Worm (Caenorhabditis elegans) whole organism, late embryonic: ENCODE measurements around the gene pap-1.

Source experiments
- C08G9.2 ChIP-seq: sonication (generic microtip); optimal IDR thresholded peaks from 2 replicates; lab custom pipeline; 2016; ENCODE audit warnings: mild to moderate bottlenecking, missing genetic modification characterization, moderate library complexity, missing compliant biosample characterization
- C38D4.7 ChIP-seq: fragments of 200-800 bp; sonication (Bioruptor generic); optimal IDR thresholded peaks from 2 replicates; lab custom pipeline; 2018; ENCODE audit warnings: mild to moderate bottlenecking, missing genetic modification characterization, moderate library complexity, missing compliant biosample characterization
- Y22D7AL.16 ChIP-seq: sonication (generic microtip); optimal IDR thresholded peaks from 2 replicates; lab custom pipeline; 2016; ENCODE audit warnings: missing genetic modification characterization, missing compliant biosample characterization
- ahr-1 ChIP-seq: sonication (generic microtip); optimal IDR thresholded peaks from 2 replicates; lab custom pipeline; 2016; ENCODE audit warnings: missing genetic modification characterization, missing compliant biosample characterization
- ama-1 ChIP-seq: fragments of 150-350 bp; optimal IDR thresholded peaks from 2 replicates; lab custom pipeline; 2014
- ceh-14 ChIP-seq: sonication (generic microtip); optimal IDR thresholded peaks from 2 replicates; lab custom pipeline; 2016; ENCODE audit warnings: missing genotype, missing genetic modification characterization, missing compliant biosample characterization
- ceh-2 ChIP-seq: sonication (generic microtip); optimal IDR thresholded peaks from 2 replicates; lab custom pipeline; 2016; ENCODE audit warnings: missing genotype, missing genetic modification characterization, missing compliant biosample characterization
- ceh-31 ChIP-seq: sonication (generic microtip); optimal IDR thresholded peaks from 2 replicates; lab custom pipeline; 2016; ENCODE audit warnings: missing genetic modification characterization, missing compliant biosample characterization
- ceh-45 ChIP-seq: fragments of 200-800 bp; sonication (Bioruptor generic); IDR thresholded peaks from 2 replicates; pipeline ENCODE4 v1.3.6; 2022; ENCODE audit warnings: missing genetic modification reagents, missing genetic modification characterization, missing compliant biosample characterization
- ceh-6 ChIP-seq: fragments of 200-800 bp; sonication (Bioruptor generic); optimal IDR thresholded peaks from 2 replicates; lab custom pipeline; 2018; ENCODE audit warnings: mild to moderate bottlenecking, missing genetic modification characterization, missing compliant biosample characterization
- ceh-9 ChIP-seq: sonication (generic microtip); optimal IDR thresholded peaks from 2 replicates; lab custom pipeline; 2016; ENCODE audit warnings: mild to moderate bottlenecking, missing genetic modification characterization, inconsistent platforms, missing compliant biosample characterization
- elt-2 ChIP-seq: sonication (generic microtip); optimal IDR thresholded peaks from 2 replicates; lab custom pipeline; 2016; ENCODE audit warnings: missing genetic modification reagents, missing genetic modification characterization, missing compliant biosample characterization
- ets-4 ChIP-seq: sonication (generic microtip); optimal IDR thresholded peaks from 2 replicates; lab custom pipeline; 2016; ENCODE audit warnings: missing genetic modification characterization, missing compliant biosample characterization
- eyg-1 ChIP-seq: sonication (generic microtip); optimal IDR thresholded peaks from 2 replicates; lab custom pipeline; 2016; ENCODE audit warnings: missing genotype, missing genetic modification characterization, missing compliant biosample characterization
- fkh-10 ChIP-seq: fragments of 150-350 bp; optimal IDR thresholded peaks from 2 replicates; lab custom pipeline; 2014; ENCODE audit warnings: missing biosample characterization, missing genetic modification reagents, missing genetic modification characterization
- fkh-6 ChIP-seq: sonication (generic microtip); optimal IDR thresholded peaks from 2 replicates; lab custom pipeline; 2016; ENCODE audit warnings: missing genetic modification characterization, missing compliant biosample characterization
- hlh-15 ChIP-seq: sonication (generic microtip); optimal IDR thresholded peaks from 2 replicates; lab custom pipeline; 2016; ENCODE audit warnings: missing genetic modification characterization, missing compliant biosample characterization
- hlh-30 ChIP-seq: sonication (generic microtip); optimal IDR thresholded peaks from 2 replicates; lab custom pipeline; 2017; ENCODE audit warnings: antibody characterized with exemption, missing genetic modification characterization, missing compliant biosample characterization; ENCODE audit not compliant: insufficient read depth
- hlh-8 ChIP-seq: sonication (generic microtip); optimal IDR thresholded peaks from 2 replicates; lab custom pipeline; 2016; ENCODE audit warnings: missing genotype, missing genetic modification characterization, missing compliant biosample characterization
- lim-6 ChIP-seq: sonication (generic microtip); optimal IDR thresholded peaks from 2 replicates; lab custom pipeline; 2016; ENCODE audit warnings: missing genetic modification characterization, missing compliant biosample characterization
- lin-11 ChIP-seq: fragments of 200-800 bp; sonication (Bioruptor generic); optimal IDR thresholded peaks from 2 replicates; lab custom pipeline; 2018; ENCODE audit warnings: mild to moderate bottlenecking, missing genetic modification characterization, missing compliant biosample characterization
- nfya-1 ChIP-seq: sonication (generic microtip); optimal IDR thresholded peaks from 2 replicates; lab custom pipeline; 2017; ENCODE audit warnings: missing genetic modification characterization, mild to moderate bottlenecking, missing compliant biosample characterization, antibody characterized with exemption, moderate library complexity
- nhr-11 ChIP-seq: fragments of 150-350 bp; optimal IDR thresholded peaks from 2 replicates; lab custom pipeline; 2014; ENCODE audit warnings: missing biosample characterization, missing genetic modification characterization
- odd-2 ChIP-seq: sonication (generic microtip); optimal IDR thresholded peaks from 2 replicates; lab custom pipeline; 2017; ENCODE audit warnings: antibody characterized with exemption, mild to moderate bottlenecking, missing genetic modification characterization, missing compliant biosample characterization
- pag-3 ChIP-seq: sonication (generic microtip); optimal IDR thresholded peaks from 2 replicates; lab custom pipeline; 2016; ENCODE audit warnings: missing compliant biosample characterization, missing genetic modification characterization, borderline replicate concordance
- pros-1 ChIP-seq: fragments of 150-350 bp; optimal IDR thresholded peaks from 2 replicates; lab custom pipeline; 2014; ENCODE audit warnings: missing biosample characterization, missing genetic modification reagents, missing genetic modification characterization
- sdc-2 ChIP-seq: sonication (generic microtip); optimal IDR thresholded peaks from 2 replicates; lab custom pipeline; 2016; ENCODE audit warnings: missing genotype, missing genetic modification characterization, missing compliant biosample characterization
- sox-2 ChIP-seq: fragments of 200-800 bp; sonication (Bioruptor generic); IDR thresholded peaks from 2 replicates; pipeline ENCODE4 v1.3.6; 2022; ENCODE audit warnings: missing genetic modification reagents, missing genetic modification characterization, missing compliant biosample characterization
- tbx-2 ChIP-seq: sonication (generic microtip); optimal IDR thresholded peaks from 2 replicates; lab custom pipeline; 2016; ENCODE audit warnings: missing genetic modification characterization, missing compliant biosample characterization
- tbx-7 ChIP-seq: sonication (generic microtip); optimal IDR thresholded peaks from 2 replicates; lab custom pipeline; 2016; ENCODE audit warnings: missing genotype, missing genetic modification characterization, missing compliant biosample characterization
- unc-3 ChIP-seq, 2 experiments: fragments of 200-800 bp in 1 of 2; sonication (Bioruptor generic) in 1 of 2; sonication (generic microtip) in 1 of 2; conservative IDR thresholded peaks in 1 of 2; optimal IDR thresholded peaks in 1 of 2; 2 replicates each; pipeline versions ENCODE4 v1.3.6 to Lab custom; 2016 to 2022; ENCODE audit warnings: missing compliant biosample characterization in 2 of 2, missing genetic modification characterization in 2 of 2, missing genetic modification reagents in 1 of 2
- unc-42 ChIP-seq: sonication (generic microtip); optimal IDR thresholded peaks from 2 replicates; lab custom pipeline; 2016; ENCODE audit warnings: missing genotype, missing genetic modification characterization, missing compliant biosample characterization
- zip-5 ChIP-seq: sonication (generic microtip); optimal IDR thresholded peaks from 2 replicates; lab custom pipeline; 2016; ENCODE audit warnings: missing genetic modification characterization, missing compliant biosample characterization
- ztf-16 ChIP-seq: sonication (generic microtip); optimal IDR thresholded peaks from 2 replicates; lab custom pipeline; 2017; ENCODE audit warnings: missing genetic modification characterization, missing compliant biosample characterization

The pap-1 gene

DNA sequence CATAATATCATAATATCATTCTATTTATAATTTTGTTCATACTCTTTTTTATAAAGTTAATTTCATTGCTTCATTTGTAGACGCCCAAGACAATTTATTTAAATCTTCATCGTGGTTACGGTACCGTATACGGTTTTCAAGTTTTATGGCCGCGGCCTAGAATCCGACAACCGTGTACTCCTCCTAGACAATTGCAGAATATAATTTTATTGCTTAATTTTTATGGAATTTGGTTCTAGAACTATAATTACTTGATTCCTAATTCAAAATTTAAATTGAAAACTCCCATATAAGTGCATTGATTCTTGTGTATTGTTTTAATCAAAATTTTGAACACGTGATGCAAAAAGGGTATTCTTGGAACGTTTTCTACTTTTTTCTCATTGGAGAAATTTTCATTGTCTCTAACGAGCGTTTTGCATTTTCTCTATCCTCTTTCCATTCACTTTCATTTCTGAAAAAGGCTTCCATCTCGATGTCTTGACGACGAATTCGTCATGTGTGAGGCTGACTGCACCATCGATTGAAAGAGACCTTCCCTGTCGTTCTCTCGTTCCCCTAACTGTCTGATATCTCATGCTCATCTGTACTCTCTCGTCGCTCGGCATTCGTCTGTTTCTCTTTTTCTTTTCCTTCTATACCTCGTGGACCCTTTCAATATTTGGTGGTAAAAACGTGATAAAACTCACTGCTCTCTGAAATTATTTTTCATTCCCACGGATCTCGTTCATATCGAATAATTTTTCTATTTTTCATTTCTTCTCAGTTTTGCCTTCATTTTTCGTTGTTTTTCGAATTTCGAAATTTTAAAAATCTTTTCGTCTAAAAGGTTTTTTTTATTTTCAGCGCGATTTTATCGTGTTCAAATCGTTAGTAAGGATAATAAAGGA lies at the start of gene pap-1:
pap-1 (plus strand) TSS at position 840 of the 890 bp plus-strand sequence.
- TF ChIP-seq nhr-11 (tag; lab: Kevin White, UChicago) (no peak), eyg-1 (tag; lab: Kevin White, UChicago) (no peak), ahr-1 (tag; lab: Kevin White, UChicago) (no peak), tbx-7 (tag; lab: Kevin White, UChicago) (peak; percentile 41), nfya-1 (peak; percentile 17), hlh-8 (tag; lab: Kevin White, UChicago) (no peak), pag-3 (no peak), tbx-2 (tag; lab: Kevin White, UChicago) (no peak), sox-2 (no peak), hlh-30 (tag; lab: Kevin White, UChicago) (peak; percentile 88), ceh-31 (tag; lab: Kevin White, UChicago) (peak; percentile 50), zip-5 (tag; lab: Kevin White, UChicago) (peak; percentile 21), pros-1 (tag; lab: Kevin White, UChicago) (no peak), ets-4 (peak; percentile 3), C08G9.2 (tag; lab: Kevin White, UChicago) (peak; percentile 37), ceh-2 (tag; lab: Kevin White, UChicago) (peak; percentile 35)

DNA sequence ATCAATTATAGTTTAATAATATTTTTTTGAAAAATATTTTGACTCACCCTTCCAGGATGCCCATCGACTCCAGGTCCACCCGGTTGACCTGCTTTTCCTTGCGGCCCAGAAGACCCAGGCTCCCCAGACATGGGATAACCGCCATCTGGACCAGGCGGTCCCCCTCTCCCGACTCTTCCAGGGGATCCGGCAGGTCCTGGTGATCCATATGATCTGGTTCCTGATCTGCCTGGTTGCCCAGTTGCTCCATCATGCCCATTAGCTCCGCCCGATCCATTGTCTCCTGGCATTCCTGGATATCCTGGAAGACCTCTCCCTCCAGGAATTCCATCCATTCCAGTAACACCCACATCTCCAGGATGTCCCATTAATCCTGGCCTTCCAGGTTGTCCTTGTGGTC lies 48.1 kb upstream of the pap-1 start:
- TF ChIP-seq ceh-2 (tag; lab: Kevin White, UChicago) (no peak), ztf-16 (tag; lab: Kevin White, UChicago) (no peak), ceh-9 (tag; lab: Kevin White, UChicago) (no peak), ceh-45 (GFP tag; lab: Robert Waterston, UW) (no peak), lin-11 (no peak), ceh-14 (tag; lab: Kevin White, UChicago) (no peak), unc-3 (GFP tag; conservative IDR thresholded peaks at IDR 0.05; lab: Robert Waterston, UW) (no peak), unc-3 (tag; optimal IDR thresholded peaks at IDR 0.05; lab: Kevin White, UChicago) (no peak), hlh-30 (tag; lab: Kevin White, UChicago) (no peak), C38D4.7 (no peak), ama-1 (no peak), hlh-15 (no peak), fkh-6 (tag; lab: Kevin White, UChicago) (no peak), ceh-6 (GFP tag; lab: Kevin White, UChicago) (no peak)

DNA sequence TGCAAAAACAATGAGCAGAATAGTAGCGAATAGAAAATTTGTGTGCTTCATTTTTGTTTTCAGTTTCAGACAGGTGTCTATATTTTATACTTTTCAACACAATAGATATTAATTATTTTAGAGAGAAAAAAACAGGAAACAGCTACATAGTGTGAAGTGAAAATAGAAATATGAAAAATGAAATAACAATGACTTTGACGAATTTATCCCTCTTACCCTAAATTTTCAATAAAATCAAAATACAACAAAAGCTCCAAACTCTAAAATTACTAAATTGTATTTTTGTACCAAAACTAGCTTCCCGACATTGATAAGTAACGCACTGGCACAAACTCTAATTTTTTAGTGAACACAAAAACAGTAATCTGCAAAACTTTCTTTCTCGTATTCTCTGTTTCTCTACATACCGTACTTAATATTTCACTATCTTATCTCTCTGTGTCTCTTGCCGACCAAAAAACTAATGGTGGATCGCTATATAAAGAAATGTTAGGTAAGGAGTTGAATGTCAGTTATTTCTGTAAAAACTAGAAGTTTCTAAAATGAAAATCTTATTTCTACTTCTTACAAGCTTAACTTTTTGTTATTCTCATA lies 46.5 kb upstream of the pap-1 start, which contains the start of the genes col-151 and ugt-1:
col-151 (minus strand) TSS at position 51 of the 594 bp plus-strand sequence.
ugt-1 (plus strand) TSS at position 491 of the 594 bp plus-strand sequence.
- no peak for TF ChIP-seq unc-42
- TF ChIP-seq Y22D7AL.16: no peak
- no peak for TF ChIP-seq pag-3
- TF ChIP-seq lim-6: no peak

DNA sequence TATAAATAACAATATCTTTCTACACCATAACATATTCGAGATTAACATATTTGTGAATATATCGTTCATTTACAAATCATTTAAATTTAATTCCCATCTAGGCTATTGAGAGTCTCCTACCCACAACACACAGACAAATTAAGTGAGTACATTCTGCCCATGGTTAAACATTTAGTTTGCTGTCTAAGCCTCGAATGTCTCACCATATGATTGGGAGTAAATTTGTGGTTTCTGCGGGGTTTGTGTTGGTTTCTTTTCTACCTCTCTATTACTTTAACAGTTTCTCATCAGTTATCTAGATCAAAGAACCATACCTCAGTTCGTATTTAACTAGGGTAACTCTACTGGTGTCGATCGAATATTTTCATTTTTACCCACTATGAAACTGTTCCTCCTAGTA lies 43.3 kb upstream of the pap-1 start, which contains the start of gene ugt-2:
ugt-2 (plus strand) TSS at position 371 of the 400 bp plus-strand sequence.
- TF ChIP-seq hlh-8 (tag; lab: Kevin White, UChicago) (no peak), tbx-2 (tag; lab: Kevin White, UChicago) (no peak), fkh-10 (no peak), sdc-2 (tag; lab: Kevin White, UChicago) (no peak)
- TF ChIP-seq, all 69 proteins: peak for 0

DNA sequence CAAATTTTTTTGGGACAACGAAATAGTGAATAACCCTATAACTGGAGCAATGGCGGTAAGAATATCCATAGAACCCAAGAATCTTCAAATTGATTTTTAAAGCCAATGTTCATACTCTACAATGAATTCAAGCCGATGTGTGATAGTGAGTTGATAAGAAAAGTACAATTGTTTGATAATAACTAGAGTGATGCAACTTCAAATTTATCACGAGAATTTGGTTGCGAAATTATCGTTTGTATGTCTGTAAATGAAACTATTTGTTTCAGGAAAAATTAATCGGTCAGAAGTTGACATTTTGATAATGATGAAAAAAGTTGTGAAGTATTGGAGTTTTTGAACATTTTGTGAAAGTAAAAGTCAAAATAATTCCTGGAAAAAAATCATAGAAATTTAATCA lies 42.5 kb upstream of the pap-1 start:
- TF ChIP-seq odd-2 (tag; lab: Kevin White, UChicago) (no peak), elt-2 (peak; percentile 77)
